Fruit fly (Drosophila melanogaster): ENCODE results near the gene CG13856.

CG13856 gene

dm6 chr3R:22358810-22359209 lies 43.6 kb upstream of the CG13856 start (continued):
- TF ChIP-seq zen2 (GFP tag; IDR thresholded peaks at IDR 0.05; ENCODE audit: partially characterized antibody): no peak
- peak; percentile 31 for TF ChIP-seq CG15479 (GFP tag; optimal IDR thresholded peaks at IDR 0.05)
- no peak for TF ChIP-seq prd (optimal IDR thresholded peaks at IDR 0.05)
- peak; percentile 79 for TF ChIP-seq prd (GFP tag; IDR thresholded peaks at IDR 0.05)
- peak; percentile 37 for TF ChIP-seq CG8388 (GFP tag; optimal IDR thresholded peaks at IDR 0.05)
- TF ChIP-seq CG2199 (GFP tag; IDR thresholded peaks at IDR 0.05): peak; percentile 91; the same call in 2 of the 3 replicates
- peak; percentile 82 for TF ChIP-seq NC2β (GFP tag; optimal IDR thresholded peaks at IDR 0.05)
- no peak for TF ChIP-seq CG10543 (GFP tag; optimal IDR thresholded peaks at IDR 0.05)
- peak; percentile 54 for TF ChIP-seq CG8281 (tag; optimal IDR thresholded peaks at IDR 0.05)
- no peak for TF ChIP-seq CG8290 (GFP tag; optimal IDR thresholded peaks at IDR 0.05)
- peak; percentile 36 to 81 for TF ChIP-seq CG8290 (tag; optimal IDR thresholded peaks at IDR 0.05)
- peak; percentile 17 for TF ChIP-seq TFAM (GFP tag; optimal IDR thresholded peaks at IDR 0.05)
- no peak for TF ChIP-seq jigr1 (GFP tag; IDR thresholded peaks at IDR 0.05)
- TF ChIP-seq aop (GFP tag; IDR thresholded peaks at IDR 0.05): no peak
- peak; percentile 86 for TF ChIP-seq nau (GFP tag; optimal IDR thresholded peaks at IDR 0.05)
- TF ChIP-seq E2f1 (GFP tag; IDR thresholded peaks at IDR 0.05): peak; percentile 63
- TF ChIP-seq CG18764 (GFP tag; optimal IDR thresholded peaks at IDR 0.05): peak; percentile 84
- TF ChIP-seq Tbp (GFP tag; optimal IDR thresholded peaks at IDR 0.05): no peak
- TF ChIP-seq Usf (GFP tag; optimal IDR thresholded peaks at IDR 0.05): no peak
- TF ChIP-seq CG11695 (GFP tag; IDR thresholded peaks at IDR 0.05): peak; percentile 85
- peak; percentile 59 for TF ChIP-seq CG8089 (GFP tag; optimal IDR thresholded peaks at IDR 0.05)
- no peak for TF ChIP-seq Gsc (GFP tag; IDR thresholded peaks at IDR 0.05)
- TF ChIP-seq Drgx (GFP tag; IDR thresholded peaks at IDR 0.05): peak; percentile 91
- TF ChIP-seq CG13287 (GFP tag; IDR thresholded peaks at IDR 0.05; ENCODE audit: partially characterized antibody): no peak
- peak; percentile 80 for TF ChIP-seq zfh1 (GFP tag; IDR thresholded peaks at IDR 0.05)
- peak; percentile 54 for TF ChIP-seq lmd (GFP tag; IDR thresholded peaks at IDR 0.05)
- peak; percentile 67 for TF ChIP-seq phol (tag; optimal IDR thresholded peaks at IDR 0.05)
- no peak for TF ChIP-seq Dref (GFP tag; IDR thresholded peaks at IDR 0.05)
- peak; percentile 82 for TF ChIP-seq CG7987 (GFP tag; optimal IDR thresholded peaks at IDR 0.05)
- no peak for TF ChIP-seq pho (GFP tag; optimal IDR thresholded peaks at IDR 0.05)
- peak; percentile 49; the same call in 1 of the 2 replicates for TF ChIP-seq bowl (GFP tag; IDR thresholded peaks at IDR 0.05)
- no peak for TF ChIP-seq pfk (GFP tag; optimal IDR thresholded peaks at IDR 0.05)
- TF ChIP-seq CG12104 (GFP tag; optimal IDR thresholded peaks at IDR 0.05): peak; percentile 78
- TF ChIP-seq Bteb2 (GFP tag; optimal IDR thresholded peaks at IDR 0.05): peak; percentile 36
- TF ChIP-seq Ravus (GFP tag; IDR thresholded peaks at IDR 0.05): no peak; the same call in 1 of the 2 replicates
- peak; percentile 10 for TF ChIP-seq CG15073 (GFP tag; optimal IDR thresholded peaks at IDR 0.05)
- TF ChIP-seq CG30020 (tag; optimal IDR thresholded peaks at IDR 0.05): no peak
- TF ChIP-seq knrl (GFP tag; IDR thresholded peaks at IDR 0.05; ENCODE audit: partially characterized antibody): no peak
- no peak for TF ChIP-seq h (optimal IDR thresholded peaks at IDR 0.05)
- peak; percentile 55 for TF ChIP-seq NC2α (GFP tag; optimal IDR thresholded peaks at IDR 0.05)
- TF ChIP-seq Trl (optimal IDR thresholded peaks at IDR 0.05): no peak
- peak; percentile 76 for TF ChIP-seq Trl (GFP tag; optimal IDR thresholded peaks at IDR 0.05)
- no peak for TF ChIP-seq cas (GFP tag; IDR thresholded peaks at IDR 0.05)
- TF ChIP-seq CG1647 (GFP tag; optimal IDR thresholded peaks at IDR 0.05): peak; percentile 20
- TF ChIP-seq CG12071 (GFP tag; optimal IDR thresholded peaks at IDR 0.05): peak; percentile 57
- no peak for TF ChIP-seq CG18011 (GFP tag; optimal IDR thresholded peaks at IDR 0.05)
- peak; percentile 67 for TF ChIP-seq tup (GFP tag; optimal IDR thresholded peaks at IDR 0.05)
- peak; percentile 69 for TF ChIP-seq org-1 (GFP tag; optimal IDR thresholded peaks at IDR 0.05)
- TF ChIP-seq Fer2 (tag; optimal IDR thresholded peaks at IDR 0.05): no peak
- peak; percentile 47; the same call in 1 of the 3 replicates for TF ChIP-seq Aef1 (GFP tag; IDR thresholded peaks at IDR 0.05)
- TF ChIP-seq Sox102F (GFP tag; optimal IDR thresholded peaks at IDR 0.05): peak; percentile 76
- peak; percentile 78 for TF ChIP-seq CG17829 (tag; optimal IDR thresholded peaks at IDR 0.05)
- peak; percentile 75 for TF ChIP-seq tgo (GFP tag; IDR thresholded peaks at IDR 0.05)
